Fruit fly (Drosophila melanogaster) whole organism, embryonic: ENCODE results near the gene Tao.

Experiments used
- Ada2b ChIP-seq: fragments of 200-800 bp; sonication (Bioruptor generic); IDR thresholded peaks from 2 replicates; pipeline ENCODE4 v1.3.6; 2022; ENCODE audit warnings: missing biosample characterization, missing genetic modification characterization
- Aef1 ChIP-seq: fragments of 200-800 bp; sonication (Bioruptor generic); IDR thresholded peaks from 3 replicates; pipeline ENCODE4 v1.3.6; 2022; ENCODE audit warnings: missing biosample characterization, missing genetic modification characterization
- Asciz ChIP-seq: fragments of 200-800 bp; sonication (Bioruptor generic); optimal IDR thresholded peaks from 2 replicates; lab custom pipeline; 2017; ENCODE audit warnings: missing biosample characterization, mild to moderate bottlenecking, missing genetic modification characterization, missing genetic modification reagents
- Bdp1 ChIP-seq: fragments of 200-800 bp; sonication (Bioruptor generic); optimal IDR thresholded peaks from 3 replicates; lab custom pipeline; 2016; ENCODE audit warnings: missing biosample characterization, missing genetic modification characterization
- CG11723 ChIP-seq: fragments of 200-800 bp; sonication (Bioruptor generic); optimal IDR thresholded peaks from 2 replicates; lab custom pipeline; 2017; ENCODE audit warnings: missing biosample characterization, mild to moderate bottlenecking, missing genetic modification characterization
- CG13424 ChIP-seq: fragments of 200-800 bp; sonication (Bioruptor generic); optimal IDR thresholded peaks from 2 replicates; lab custom pipeline; 2019; ENCODE audit warnings: missing biosample characterization, mild to moderate bottlenecking, missing genetic modification characterization, moderate library complexity
- CG13624 ChIP-seq: fragments of 200-800 bp; sonication (Bioruptor generic); optimal IDR thresholded peaks from 2 replicates; lab custom pipeline; 2016; ENCODE audit warnings: missing biosample characterization, missing genetic modification characterization
- CG13894 ChIP-seq: fragments of 200-800 bp; sonication (Bioruptor generic); optimal IDR thresholded peaks from 3 replicates; lab custom pipeline; 2018; ENCODE audit warnings: missing biosample characterization, mild to moderate bottlenecking, missing genetic modification characterization, moderate library complexity
- CG14014 ChIP-seq: fragments of 200-800 bp; sonication (Bioruptor generic); IDR thresholded peaks from 2 replicates; pipeline ENCODE4 v1.3.6; 2022; ENCODE audit warnings: missing biosample characterization, missing genetic modification characterization
- CG14441 ChIP-seq: fragments of 200-800 bp; sonication (Bioruptor generic); IDR thresholded peaks from 2 replicates; pipeline ENCODE4 v1.3.6; 2022; ENCODE audit warnings: missing biosample characterization, missing genetic modification characterization
- CG15479 ChIP-seq: fragments of 200-800 bp; sonication (Bioruptor generic); optimal IDR thresholded peaks from 3 replicates; lab custom pipeline; 2019; ENCODE audit warnings: missing biosample characterization, mild to moderate bottlenecking, missing genetic modification characterization, moderate library complexity
- CG15601 ChIP-seq: fragments of 200-800 bp; sonication (Bioruptor generic); optimal IDR thresholded peaks from 3 replicates; lab custom pipeline; 2019; ENCODE audit warnings: missing biosample characterization, mild to moderate bottlenecking, missing genetic modification characterization, moderate library complexity
- CG18599 ChIP-seq: fragments of 200-800 bp; sonication (Bioruptor generic); optimal IDR thresholded peaks from 3 replicates; lab custom pipeline; 2017; ENCODE audit warnings: missing biosample characterization, missing genetic modification characterization, mild to moderate bottlenecking, moderate library complexity, missing genetic modification reagents
- CG2116 ChIP-seq: fragments of 200-800 bp; sonication (Bioruptor generic); optimal IDR thresholded peaks from 3 replicates; lab custom pipeline; 2018; ENCODE audit warnings: missing biosample characterization, mild to moderate bottlenecking, missing genetic modification characterization
- CG30431 ChIP-seq: fragments of 200-800 bp; sonication (Bioruptor generic); optimal IDR thresholded peaks from 2 replicates; lab custom pipeline; 2017; ENCODE audit warnings: missing biosample characterization, missing genetic modification characterization
- CG31365 ChIP-seq: fragments of 200-800 bp; sonication (Bioruptor generic); optimal IDR thresholded peaks from 2 replicates; lab custom pipeline; 2018; ENCODE audit warnings: missing biosample characterization, mild to moderate bottlenecking, missing genetic modification characterization
- CG3838 ChIP-seq: fragments of 200-800 bp; sonication (Bioruptor generic); optimal IDR thresholded peaks from 3 replicates; lab custom pipeline; 2016; ENCODE audit warnings: missing biosample characterization, missing genetic modification characterization
- CG3847 ChIP-seq: fragments of 200-800 bp; sonication (Bioruptor generic); IDR thresholded peaks from 2 replicates; pipeline ENCODE4 v1.3.6; 2022; ENCODE audit warnings: missing biosample characterization, missing genetic modification characterization
- CG4360 ChIP-seq: fragments of 200-800 bp; sonication (Bioruptor generic); IDR thresholded peaks from 2 replicates; pipeline ENCODE4 v1.3.6; 2022; ENCODE audit warnings: missing biosample characterization, missing genetic modification characterization
- CG6654 ChIP-seq: fragments of 200-800 bp; sonication (Bioruptor generic); optimal IDR thresholded peaks from 2 replicates; lab custom pipeline; 2017; ENCODE audit warnings: missing biosample characterization, mild to moderate bottlenecking, missing genetic modification characterization
- CG6813 ChIP-seq: fragments of 200-800 bp; sonication (Bioruptor generic); optimal IDR thresholded peaks from 2 replicates; lab custom pipeline; 2017; ENCODE audit warnings: missing biosample characterization, missing genetic modification characterization, mild to moderate bottlenecking, moderate library complexity, missing genetic modification reagents
- CG7745 ChIP-seq: fragments of 200-800 bp; sonication (Bioruptor generic); optimal IDR thresholded peaks from 2 replicates; lab custom pipeline; 2018; ENCODE audit warnings: missing biosample characterization, mild to moderate bottlenecking, missing genetic modification characterization, moderate library complexity
- CHES-1-like ChIP-seq: fragments of 200-800 bp; sonication (Bioruptor generic); optimal IDR thresholded peaks from 2 replicates; lab custom pipeline; 2016; ENCODE audit warnings: missing biosample characterization, missing genetic modification characterization
- CTCF ChIP-seq: fragments of 200-800 bp; sonication (Bioruptor generic); optimal IDR thresholded peaks from 2 replicates; lab custom pipeline; 2017; ENCODE audit warnings: missing biosample characterization, mild to moderate bottlenecking, missing genetic modification characterization, moderate library complexity
- CkIIα-i1 ChIP-seq: fragments of 200-800 bp; sonication (Bioruptor generic); IDR thresholded peaks from 2 replicates; pipeline ENCODE4 v1.3.6; 2022; ENCODE audit warnings: missing biosample characterization, missing genetic modification characterization
- Dip3 ChIP-seq: fragments of 200-800 bp; sonication (Bioruptor generic); optimal IDR thresholded peaks from 3 replicates; lab custom pipeline; 2016; ENCODE audit warnings: missing biosample characterization, missing genetic modification characterization
- Doc3 ChIP-seq: fragments of 200-800 bp; sonication (Bioruptor generic); IDR thresholded peaks from 3 replicates; pipeline ENCODE4 v1.3.6; 2022; ENCODE audit warnings: missing biosample characterization, missing genetic modification characterization; ENCODE audit not compliant: partially characterized antibody
- Dref ChIP-seq: fragments of 200-800 bp; sonication (Bioruptor generic); IDR thresholded peaks from 2 replicates; pipeline ENCODE4 v1.3.6; 2022; ENCODE audit warnings: missing biosample characterization, missing genetic modification characterization
- ERR ChIP-seq: fragments of 200-800 bp; sonication (Bioruptor generic); optimal IDR thresholded peaks from 2 replicates; lab custom pipeline; 2016; ENCODE audit warnings: missing biosample characterization, missing genetic modification characterization
- HmgZ ChIP-seq: fragments of 200-800 bp; sonication (Bioruptor generic); optimal IDR thresholded peaks from 2 replicates; lab custom pipeline; 2018; ENCODE audit warnings: missing biosample characterization, mild to moderate bottlenecking, missing genetic modification characterization
- Lpt ChIP-seq: fragments of >200 bp; optimal IDR thresholded peaks from 2 replicates; lab custom pipeline; 2018; ENCODE audit warnings: missing biosample characterization, missing genetic modification characterization
- Nf-YA ChIP-seq: fragments of 200-800 bp; sonication (Bioruptor generic); IDR thresholded peaks from 2 replicates; pipeline ENCODE4 v1.3.6; 2022; ENCODE audit warnings: missing biosample characterization, missing genetic modification characterization
- Nf-YC ChIP-seq: fragments of 200-800 bp; optimal IDR thresholded peaks from 3 replicates; lab custom pipeline; 2019; ENCODE audit warnings: missing biosample characterization, mild to moderate bottlenecking, missing genetic modification characterization, moderate library complexity
- Oli ChIP-seq: fragments of 200-800 bp; sonication (Bioruptor generic); optimal IDR thresholded peaks from 2 replicates; lab custom pipeline; 2018; ENCODE audit warnings: missing biosample characterization, mild to moderate bottlenecking, missing genetic modification characterization, moderate library complexity
- Optix ChIP-seq: fragments of 200-800 bp; sonication (Bioruptor generic); IDR thresholded peaks from 3 replicates; pipeline ENCODE4 v1.3.6; 2022; ENCODE audit warnings: missing biosample characterization, missing genetic modification characterization
- Ravus ChIP-seq: fragments of 200-800 bp; sonication (Bioruptor generic); IDR thresholded peaks from 2 replicates; pipeline ENCODE4 v1.3.6; 2022; ENCODE audit warnings: missing biosample characterization, missing genetic modification characterization
- aop ChIP-seq: fragments of 200-800 bp; sonication (Bioruptor generic); IDR thresholded peaks from 2 replicates; pipeline ENCODE4 v1.3.6; 2022; ENCODE audit warnings: missing biosample characterization, missing genetic modification characterization
- bowl ChIP-seq: fragments of 200-800 bp; sonication (Bioruptor generic); IDR thresholded peaks from 2 replicates; pipeline ENCODE4 v1.3.6; 2022; ENCODE audit warnings: missing biosample characterization, missing genetic modification characterization
- cg ChIP-seq: fragments of 200-800 bp; sonication (Bioruptor generic); optimal IDR thresholded peaks from 3 replicates; lab custom pipeline; 2019; ENCODE audit warnings: missing biosample characterization, mild to moderate bottlenecking, missing genetic modification characterization, moderate library complexity
- chinmo ChIP-seq: fragments of 200-800 bp; sonication (Bioruptor generic); IDR thresholded peaks from 4 replicates; pipeline ENCODE4 v1.3.6; 2022; ENCODE audit warnings: missing biosample characterization, missing genetic modification characterization; ENCODE audit not compliant: partially characterized antibody
- ci ChIP-seq: fragments of 200-800 bp; sonication (Bioruptor generic); IDR thresholded peaks from 3 replicates; pipeline ENCODE4 v1.3.6; 2022; ENCODE audit warnings: missing biosample characterization, missing genetic modification characterization
- gcm2 ChIP-seq: fragments of 200-800 bp; sonication (Bioruptor generic); optimal IDR thresholded peaks from 2 replicates; lab custom pipeline; 2016; ENCODE audit warnings: missing biosample characterization, missing genetic modification characterization
- mirr ChIP-seq: fragments of 200-800 bp; sonication (Bioruptor generic); optimal IDR thresholded peaks from 3 replicates; lab custom pipeline; 2018; ENCODE audit warnings: missing biosample characterization, mild to moderate bottlenecking, missing genetic modification characterization
- nau ChIP-seq: fragments of 200-800 bp; sonication (Bioruptor generic); optimal IDR thresholded peaks from 3 replicates; lab custom pipeline; 2017; ENCODE audit warnings: missing biosample characterization, mild to moderate bottlenecking, missing genetic modification characterization, missing genetic modification reagents
- nom ChIP-seq: fragments of 200-800 bp; sonication (Bioruptor generic); optimal IDR thresholded peaks from 2 replicates; lab custom pipeline; 2017; ENCODE audit warnings: missing biosample characterization, missing genetic modification characterization, mild to moderate bottlenecking, moderate library complexity, missing genetic modification reagents
- oc ChIP-seq: fragments of 200-800 bp; sonication (Bioruptor generic); optimal IDR thresholded peaks from 2 replicates; lab custom pipeline; 2018; ENCODE audit warnings: missing biosample characterization, mild to moderate bottlenecking, missing genetic modification characterization, moderate library complexity
- org-1 ChIP-seq: fragments of 200-800 bp; sonication (Bioruptor generic); optimal IDR thresholded peaks from 2 replicates; lab custom pipeline; 2017; ENCODE audit warnings: missing biosample characterization, missing genetic modification characterization
- otp ChIP-seq: fragments of 200-800 bp; sonication (Bioruptor generic); IDR thresholded peaks from 3 replicates; pipeline ENCODE4, ENCODE4 v1.3.6; 2022; ENCODE audit warnings: missing biosample characterization, missing genetic modification characterization
- pros ChIP-seq: fragments of 200-800 bp; sonication (Bioruptor generic); optimal IDR thresholded peaks from 3 replicates; lab custom pipeline; 2019; ENCODE audit warnings: missing biosample characterization, mild to moderate bottlenecking, missing genetic modification characterization, moderate library complexity
- so ChIP-seq: fragments of 200-800 bp; sonication (Bioruptor generic); IDR thresholded peaks from 3 replicates; pipeline ENCODE4 v1.3.6; 2022; ENCODE audit warnings: missing biosample characterization, missing genetic modification characterization
- zfh1 ChIP-seq: fragments of 200-800 bp; sonication (Bioruptor generic); IDR thresholded peaks from 3 replicates; pipeline ENCODE4 v1.3.6; 2022; ENCODE audit warnings: missing biosample characterization, missing genetic modification characterization

Tao gene

DNA sequence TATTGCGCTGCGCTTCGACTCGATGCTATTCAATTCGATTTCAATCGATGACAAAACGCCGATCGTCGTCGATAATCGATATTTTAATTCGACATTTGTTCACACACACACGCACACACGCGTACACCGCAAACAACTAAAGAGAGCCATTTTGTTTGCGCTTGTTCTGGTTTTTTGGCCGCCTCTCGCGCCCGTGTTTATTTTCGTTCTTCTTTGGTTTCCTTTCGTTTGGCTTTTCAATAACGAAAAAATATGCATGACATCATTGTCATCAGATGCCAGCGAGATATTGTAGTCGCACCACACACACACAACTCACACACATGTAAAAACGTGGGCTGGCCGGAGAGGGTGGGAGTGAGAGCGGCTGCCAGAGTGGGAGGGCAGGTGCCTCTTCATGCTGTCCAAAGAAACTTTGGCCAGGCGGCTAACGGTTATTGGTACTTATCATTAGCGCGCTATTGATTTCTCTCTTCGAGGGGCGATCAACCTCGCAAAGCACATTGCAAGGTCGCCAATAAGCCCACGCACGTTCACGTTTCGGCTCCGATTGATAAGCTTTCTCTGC lies 28.5 kb upstream of the Tao start (continued):
- peak; percentile 80; the same call in 2 of the 3 replicates for TF ChIP-seq so (GFP tag; lab: Robert Waterston, UW)
- no peak for TF ChIP-seq CG14014 (GFP tag; lab: Robert Waterston, UW)
- no peak for TF ChIP-seq Nf-YC (tag; lab: Kevin White, UChicago)
- no peak for TF ChIP-seq Lpt (GFP tag; lab: Kevin White, UChicago)
- TF ChIP-seq CG31365 = no peak
- no peak for TF ChIP-seq Dip3 (GFP tag; lab: Kevin White, UChicago)
- peak; percentile 24 for TF ChIP-seq oc (tag; lab: Kevin White, UChicago)
- peak; percentile 26 for TF ChIP-seq pros (GFP tag; lab: Kevin White, UChicago)
- peak; percentile 42; the same call in 1 of the 3 replicates for TF ChIP-seq Doc3
- no peak for TF ChIP-seq CG3847 (GFP tag; lab: Robert Waterston, UW)
- TF ChIP-seq nom (GFP tag; lab: Kevin White, UChicago) = peak; percentile 26
- no peak for TF ChIP-seq CG11723
- TF ChIP-seq CG30431 (GFP tag; lab: Kevin White, UChicago) = no peak
- no peak for TF ChIP-seq Ada2b
- peak; percentile 87; the same call in 1 of the 4 replicates for TF ChIP-seq chinmo (GFP tag; lab: Robert Waterston, UW)
- no peak for TF ChIP-seq Bdp1 (GFP tag; lab: Kevin White, UChicago)
- TF ChIP-seq CG7745 (tag; lab: Kevin White, UChicago) = no peak
- no peak for TF ChIP-seq Nf-YA (GFP tag; lab: Robert Waterston, UW)
- no peak for TF ChIP-seq CG6654 (GFP tag; lab: Kevin White, UChicago)
- TF ChIP-seq Aef1 = no peak
- peak; percentile 27 for TF ChIP-seq ERR (GFP tag; lab: Kevin White, UChicago)
- no peak for TF ChIP-seq Oli (tag; lab: Kevin White, UChicago)
- TF ChIP-seq CTCF (GFP tag; lab: Kevin White, UChicago) = no peak
- no peak for TF ChIP-seq CG13424 (tag; lab: Kevin White, UChicago)
- TF ChIP-seq Ravus = no peak
- no peak for TF ChIP-seq CkIIα-i1
- TF ChIP-seq HmgZ (tag; lab: Kevin White, UChicago) = peak; percentile 20
- TF ChIP-seq CG18599 (GFP tag; lab: Kevin White, UChicago) = peak; percentile 32
- TF ChIP-seq CG14441 (GFP tag; lab: Robert Waterston, UW) = no peak
- peak; percentile 14; the same call in 1 of the 3 replicates for TF ChIP-seq zfh1
- TF ChIP-seq CG2116 (GFP tag; lab: Kevin White, UChicago) = peak; percentile 38
- TF ChIP-seq gcm2 (GFP tag; lab: Kevin White, UChicago) = no peak
- peak; percentile 31 for TF ChIP-seq CG13624 (GFP tag; lab: Kevin White, UChicago)
- TF ChIP-seq Asciz = no peak
- peak; percentile 85 for TF ChIP-seq cg
- no peak for TF ChIP-seq aop (GFP tag; lab: Robert Waterston, UW)
- TF ChIP-seq bowl (GFP tag; lab: Robert Waterston, UW) = no peak
- no peak for TF ChIP-seq CG15479
- TF ChIP-seq CG6813 (GFP tag; lab: Kevin White, UChicago) = peak; percentile 50
- TF ChIP-seq ci (GFP tag; lab: Robert Waterston, UW) = 0 out of 3 replicates have a peak, but pooled peaks have one; percentile 52
- TF ChIP-seq otp (GFP tag; lab: Robert Waterston, UW) = no peak
- no peak for TF ChIP-seq Optix
- TF ChIP-seq Dref (GFP tag; lab: Robert Waterston, UW) = peak; percentile 58
- no peak for TF ChIP-seq CHES-1-like
- peak; percentile 65 for TF ChIP-seq mirr (GFP tag; lab: Kevin White, UChicago)
- TF ChIP-seq CG3838 (GFP tag; lab: Kevin White, UChicago) = no peak
- TF ChIP-seq CG15601 (tag; lab: Kevin White, UChicago) = peak; percentile 56
- peak; percentile 29 for TF ChIP-seq CG13894
- no peak for TF ChIP-seq org-1 (GFP tag; lab: Kevin White, UChicago)
- TF ChIP-seq CG4360 (GFP tag; lab: Robert Waterston, UW) = no peak
- TF ChIP-seq nau (GFP tag; lab: Kevin White, UChicago) = peak; percentile 31
